Fruit fly (Drosophila melanogaster): ENCODE results near the gene nAChRbeta2.

DNA sequence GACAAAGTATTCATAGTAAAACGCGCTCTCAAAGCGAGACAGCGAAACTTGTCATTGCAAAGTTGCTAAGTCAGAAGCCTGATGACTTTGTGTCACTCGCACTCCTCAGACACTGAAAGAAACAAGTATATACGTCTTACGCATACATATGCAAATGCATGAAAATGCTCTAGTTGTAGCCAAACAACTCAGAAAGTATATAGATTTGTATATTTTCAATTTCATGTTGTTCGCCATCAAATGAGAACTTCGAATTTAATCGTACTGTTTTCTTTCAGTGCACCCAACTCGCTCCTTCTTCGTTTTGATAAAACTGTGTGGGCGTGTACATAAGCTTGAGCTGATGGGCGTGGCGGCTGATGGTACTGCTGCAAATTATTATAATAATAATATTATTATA, 33.9 kb downstream of the nAChRbeta2 start:
- TF ChIP-seq CG17359 (tag; optimal IDR thresholded peaks at IDR 0.05) (no peak), cg (GFP tag; optimal IDR thresholded peaks at IDR 0.05) (no peak), nerfin-2 (GFP tag; IDR thresholded peaks at IDR 0.05; ENCODE audit: partially characterized antibody) (no peak), BtbVII (GFP tag; optimal IDR thresholded peaks at IDR 0.05) (no peak), Usf (GFP tag; optimal IDR thresholded peaks at IDR 0.05) (no peak), Deaf1 (tag; optimal IDR thresholded peaks at IDR 0.05) (no peak), ato (GFP tag; IDR thresholded peaks at IDR 0.05; ENCODE audit: partially characterized antibody) (no peak), Ets65A (GFP tag) (no peak)
